Worm (Caenorhabditis elegans) whole organism, young adult: Measurements from ENCODE around the gene fbxa-24.

Experiments
- B0035.1 ChIP-seq: sonication (generic microtip); optimal IDR thresholded peaks from 2 replicates; lab custom pipeline; 2016; ENCODE audit warnings: missing genetic modification characterization, mild to moderate bottlenecking, missing compliant biosample characterization, missing genotype, missing genetic modification reagents
- K11D2.4 ChIP-seq: fragments of 200-800 bp; sonication (Bioruptor generic); IDR thresholded peaks from 2 replicates; pipeline ENCODE4 v1.3.6; 2022; ENCODE audit warnings: missing genetic modification reagents, missing genetic modification characterization, missing compliant biosample characterization
- Y53G8AR.9 ChIP-seq: fragments of 200-800 bp; sonication (Bioruptor generic); conservative IDR thresholded peaks from 2 replicates; pipeline ENCODE4 v1.3.6; 2022; ENCODE audit warnings: missing genetic modification reagents, missing genetic modification characterization, missing compliant biosample characterization
- Y56A3A.18 ChIP-seq: fragments of 200-800 bp; sonication (Bioruptor generic); IDR thresholded peaks from 2 replicates; pipeline ENCODE4 v1.3.6; 2022; ENCODE audit warnings: missing genetic modification reagents, missing genetic modification characterization, missing compliant biosample characterization
- Y67H2A.10 ChIP-seq: fragments of 200-800 bp; sonication (Bioruptor generic); conservative IDR thresholded peaks from 2 replicates; pipeline ENCODE4 v1.3.6; 2022; ENCODE audit warnings: missing genetic modification reagents, missing genetic modification characterization, missing compliant biosample characterization
- Y79H2A.3 ChIP-seq: fragments of 200-800 bp; sonication (Bioruptor generic); conservative IDR thresholded peaks from 2 replicates; pipeline ENCODE4 v1.3.6; 2022; ENCODE audit warnings: missing genetic modification reagents, missing genetic modification characterization, missing compliant biosample characterization
- ZK185.1 ChIP-seq: sonication (generic microtip); optimal IDR thresholded peaks from 2 replicates; lab custom pipeline; 2016; ENCODE audit warnings: mild to moderate bottlenecking, missing genetic modification characterization, missing compliant biosample characterization; ENCODE audit not compliant: poor library complexity, severe bottlenecking
- akir-1 ChIP-seq: fragments of 200-800 bp; sonication (Bioruptor generic); optimal IDR thresholded peaks from 2 replicates; lab custom pipeline; 2018; ENCODE audit warnings: mild to moderate bottlenecking, missing genetic modification characterization, moderate library complexity, missing compliant biosample characterization
- ama-1 ChIP-seq, 3 experiments: fragments of 150-350 bp in 1 of 3; sonication (generic microtip) in 2 of 3; optimal IDR thresholded peaks; 2 replicates each; lab custom pipeline; 2014 to 2018; ENCODE audit warnings: missing biosample characterization in 2 of 3, missing genetic modification characterization in 2 of 3, missing genetic modification reagents in 2 of 3
- aptf-2 ChIP-seq: fragments of 200-800 bp; sonication (Bioruptor generic); conservative IDR thresholded peaks from 2 replicates; pipeline ENCODE4 v1.3.6; 2022; ENCODE audit warnings: missing genetic modification reagents, missing genetic modification characterization, missing compliant biosample characterization
- atf-7 ChIP-seq: sonication (generic microtip); optimal IDR thresholded peaks from 2 replicates; lab custom pipeline; 2017; ENCODE audit warnings: mild to moderate bottlenecking, missing genetic modification characterization, missing compliant biosample characterization
- attf-5 ChIP-seq: fragments of 200-800 bp; sonication (Bioruptor generic); optimal IDR thresholded peaks from 2 replicates; lab custom pipeline; 2018; ENCODE audit warnings: mild to moderate bottlenecking, missing genetic modification characterization, missing compliant biosample characterization
- bed-1 ChIP-seq: fragments of 200-800 bp; sonication (Bioruptor generic); IDR thresholded peaks from 2 replicates; pipeline ENCODE4 v1.3.6; 2022; ENCODE audit warnings: missing genetic modification reagents, missing genetic modification characterization, missing compliant biosample characterization
- cebp-1 ChIP-seq, 2 experiments: fragments of 200-800 bp in 1 of 2; sonication (Bioruptor generic) in 1 of 2; sonication (generic microtip) in 1 of 2; IDR thresholded peaks in 1 of 2; optimal IDR thresholded peaks in 1 of 2; 2 replicates each; pipeline versions ENCODE4 v1.3.6 to Lab custom; 2017 to 2022; ENCODE audit warnings: missing compliant biosample characterization in 2 of 2, missing genetic modification characterization in 2 of 2, mild to moderate bottlenecking in 1 of 2, missing genetic modification reagents in 1 of 2, moderate library complexity in 1 of 2
- ceh-100 ChIP-seq: fragments of 200-800 bp; sonication (Bioruptor generic); IDR thresholded peaks from 2 replicates; pipeline ENCODE4 v1.3.6; 2022; ENCODE audit warnings: missing genetic modification reagents, missing genetic modification characterization, missing compliant biosample characterization
- ceh-91 ChIP-seq: fragments of 200-800 bp; sonication (Bioruptor generic); IDR thresholded peaks from 2 replicates; pipeline ENCODE4 v1.3.6; 2022; ENCODE audit warnings: missing genetic modification reagents, missing genetic modification characterization, missing compliant biosample characterization
- dox-1 ChIP-seq: fragments of 200-800 bp; sonication (Bioruptor generic); IDR thresholded peaks from 2 replicates; pipeline ENCODE4 v1.3.6; 2022; ENCODE audit warnings: missing genetic modification reagents, missing genetic modification characterization, missing compliant biosample characterization
- efl-1 ChIP-seq: fragments of 150-350 bp; optimal IDR thresholded peaks from 2 replicates; lab custom pipeline; 2014; ENCODE audit warnings: missing biosample characterization, missing genetic modification reagents, missing genetic modification characterization
- ets-4 ChIP-seq: fragments of 200-800 bp; sonication (Bioruptor generic); optimal IDR thresholded peaks from 2 replicates; lab custom pipeline; 2018; ENCODE audit warnings: mild to moderate bottlenecking, missing genetic modification characterization, missing compliant biosample characterization
- hlh-26 ChIP-seq: fragments of 200-800 bp; sonication (Bioruptor generic); conservative IDR thresholded peaks from 2 replicates; pipeline ENCODE4 v1.3.6; 2022; ENCODE audit warnings: missing genetic modification reagents, missing genetic modification characterization, missing compliant biosample characterization
- hrde-1 ChIP-seq: sonication (generic microtip); optimal IDR thresholded peaks from 2 replicates; lab custom pipeline; 2016; ENCODE audit warnings: missing genetic modification characterization, mild to moderate bottlenecking, missing compliant biosample characterization, moderate library complexity, missing genotype, missing genetic modification reagents, borderline replicate concordance
- hsf-1 ChIP-seq: fragments of 200-800 bp; sonication (Bioruptor generic); IDR thresholded peaks from 2 replicates; pipeline ENCODE4 v1.3.6; 2022; ENCODE audit warnings: missing genetic modification reagents, missing genetic modification characterization, missing compliant biosample characterization
- lag-1 ChIP-seq: fragments of 200-800 bp; sonication (Bioruptor generic); IDR thresholded peaks from 2 replicates; pipeline ENCODE4 v1.3.6; 2022; ENCODE audit warnings: missing genetic modification reagents, missing genetic modification characterization, missing compliant biosample characterization
- lin-26 ChIP-seq: fragments of 200-800 bp; sonication (Bioruptor generic); IDR thresholded peaks from 2 replicates; pipeline ENCODE4 v1.3.6; 2022; ENCODE audit warnings: missing genetic modification reagents, missing genetic modification characterization, missing compliant biosample characterization
- lin-35 ChIP-seq, 3 experiments: fragments of 150-350 bp in 2 of 3; sonication (generic microtip) in 1 of 3; optimal IDR thresholded peaks; 2 replicates each; lab custom pipeline; 2014 to 2018; ENCODE audit warnings: missing biosample characterization in 3 of 3, missing genetic modification characterization in 3 of 3, missing genetic modification reagents in 3 of 3
- lir-1 ChIP-seq: fragments of 200-800 bp; sonication (Bioruptor generic); conservative IDR thresholded peaks from 2 replicates; pipeline ENCODE4 v1.3.6; 2022; ENCODE audit warnings: missing genetic modification reagents, missing genetic modification characterization, missing compliant biosample characterization
- mcd-1 ChIP-seq: fragments of 200-800 bp; sonication (Bioruptor generic); IDR thresholded peaks from 2 replicates; pipeline ENCODE4 v1.3.6; 2022; ENCODE audit warnings: missing genetic modification reagents, missing genetic modification characterization, missing compliant biosample characterization
- nfyb-1 ChIP-seq: fragments of 200-800 bp; sonication (Bioruptor generic); IDR thresholded peaks from 2 replicates; pipeline ENCODE4 v1.3.6; 2022; ENCODE audit warnings: missing genetic modification reagents, missing genetic modification characterization, missing compliant biosample characterization
- nhr-27 ChIP-seq: fragments of 200-800 bp; sonication (Bioruptor generic); optimal IDR thresholded peaks from 2 replicates; lab custom pipeline; 2018; ENCODE audit warnings: mild to moderate bottlenecking, missing genetic modification characterization, moderate library complexity, missing compliant biosample characterization
- nhr-80 ChIP-seq: sonication (generic microtip); optimal IDR thresholded peaks from 2 replicates; lab custom pipeline; 2016; ENCODE audit warnings: missing genetic modification characterization, missing compliant biosample characterization
- pha-4 ChIP-seq: fragments of 150-350 bp; sonication (generic microtip); optimal IDR thresholded peaks from 2 replicates; lab custom pipeline; 2014; ENCODE audit warnings: missing biosample characterization, missing genetic modification reagents, missing genetic modification characterization
- rpc-1 ChIP-seq, 2 experiments: fragments of 150-350 bp in 1 of 2; sonication (generic microtip) in 1 of 2; optimal IDR thresholded peaks; 2 replicates each; lab custom pipeline; 2014 to 2018; ENCODE audit warnings: missing biosample characterization in 1 of 2, missing genetic modification characterization in 1 of 2, missing genetic modification reagents in 1 of 2, missing genotype in 1 of 2
- snpc-1.1 ChIP-seq: sonication (generic microtip); optimal IDR thresholded peaks from 2 replicates; lab custom pipeline; 2017; ENCODE audit warnings: missing genetic modification characterization, mild to moderate bottlenecking, missing compliant biosample characterization, antibody characterized with exemption, moderate library complexity, missing genotype, missing genetic modification reagents; ENCODE audit not compliant: insufficient read depth
- unc-62 ChIP-seq: fragments of 150-350 bp; optimal IDR thresholded peaks from 2 replicates; lab custom pipeline; 2014; ENCODE audit warnings: missing biosample characterization, missing genetic modification reagents, missing genetic modification characterization
- zfh-2 ChIP-seq: fragments of 200-800 bp; sonication (Bioruptor generic); conservative IDR thresholded peaks from 2 replicates; pipeline ENCODE4 v1.3.6; 2022; ENCODE audit warnings: missing genetic modification reagents, missing genetic modification characterization, missing compliant biosample characterization
- ztf-22 ChIP-seq: fragments of 200-800 bp; sonication (Bioruptor generic); optimal IDR thresholded peaks from 2 replicates; lab custom pipeline; 2018; ENCODE audit warnings: mild to moderate bottlenecking, missing genetic modification characterization, moderate library complexity, missing compliant biosample characterization
- ztf-25 ChIP-seq: fragments of 200-800 bp; sonication (Bioruptor generic); IDR thresholded peaks from 2 replicates; pipeline ENCODE4 v1.3.6; 2022; ENCODE audit warnings: missing genetic modification reagents, missing genetic modification characterization, missing compliant biosample characterization
- ztf-26 ChIP-seq: sonication (generic microtip); optimal IDR thresholded peaks from 2 replicates; lab custom pipeline; 2017; ENCODE audit warnings: missing genetic modification characterization, missing compliant biosample characterization

fbxa-24 gene

DNA sequence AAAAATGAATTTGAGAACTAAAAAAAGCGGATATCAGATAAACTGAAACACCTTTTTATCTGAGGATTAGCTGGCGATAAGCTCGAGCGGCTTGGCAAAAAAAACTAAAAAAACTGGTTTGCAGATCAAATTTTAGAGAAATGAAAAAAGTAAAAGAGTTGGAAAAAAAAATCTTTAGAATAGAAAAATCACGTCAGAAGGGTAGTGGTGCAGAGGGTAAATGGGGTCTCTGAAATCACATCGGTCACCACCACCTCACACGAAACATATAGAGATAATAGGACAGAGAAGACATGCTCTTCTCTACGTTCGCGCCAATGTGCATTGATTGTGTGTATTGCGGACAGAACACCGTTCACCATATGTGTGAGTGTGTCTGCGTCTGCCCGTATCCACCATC, 35.1 kb upstream of the fbxa-24 start:
- TF ChIP-seq rpc-1 (optimal IDR thresholded peaks at IDR 0.05; lab: Kevin White, UChicago) = no peak
- no peak for TF ChIP-seq rpc-1 (tag; optimal IDR thresholded peaks at IDR 0.05; lab: Kevin White, UChicago)
- TF ChIP-seq dox-1 (GFP tag; lab: Robert Waterston, UW) = no peak

DNA sequence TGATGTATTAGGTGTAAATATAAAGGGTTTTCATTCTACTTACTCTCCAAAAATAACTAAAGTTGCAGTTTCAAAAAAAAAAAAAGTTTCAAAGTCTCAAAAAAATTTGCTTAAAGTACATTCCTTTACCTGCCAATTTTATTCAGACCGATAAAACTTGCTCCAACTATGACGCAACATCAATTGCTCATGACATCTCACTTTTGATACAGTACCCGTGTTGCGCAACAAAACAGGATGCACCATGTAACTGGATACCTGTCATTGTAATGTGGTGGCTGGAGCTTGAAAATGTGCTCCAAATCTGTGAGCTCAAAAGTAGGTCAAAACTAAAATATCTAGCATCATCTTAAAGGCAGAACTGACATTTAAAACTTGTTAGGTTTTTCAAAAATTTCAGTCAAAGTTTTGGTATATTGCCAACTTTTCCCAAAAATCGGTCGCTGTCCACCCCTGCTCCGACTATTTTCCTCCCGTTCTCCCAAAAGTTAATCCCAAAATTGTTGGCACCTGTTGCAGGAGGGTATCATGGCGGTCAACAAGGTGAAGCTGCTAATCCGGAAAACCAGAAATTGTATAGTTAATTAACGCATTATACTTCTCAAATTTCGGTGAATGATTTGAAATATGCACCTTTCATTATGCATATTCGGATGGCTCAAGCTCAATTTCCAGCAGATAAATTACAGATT, 33.9 kb upstream of the fbxa-24 start, which contains the start of gene T24E12.2:
Gene T24E12.2, plus strand, starts transcription at position 642 of the 692 bp plus-strand sequence.
- TF ChIP-seq ztf-25 (GFP tag; lab: Robert Waterston, UW) (no peak), K11D2.4 (no peak), Y56A3A.18 (GFP tag; lab: Robert Waterston, UW) (no peak), ztf-26 (tag; lab: Kevin White, UChicago) (no peak), pha-4 (no peak), lir-1 (GFP tag; lab: Robert Waterston, UW) (no peak), unc-62 (no peak), B0035.1 (tag; lab: Kevin White, UChicago) (no peak), bed-1 (GFP tag; lab: Robert Waterston, UW) (no peak), lin-26 (no peak), hlh-26 (GFP tag; lab: Robert Waterston, UW) (no peak), snpc-1.1 (tag; lab: Kevin White, UChicago) (no peak), nhr-27 (tag; lab: Kevin White, UChicago) (no peak), attf-5 (no peak), lag-1 (GFP tag; lab: Robert Waterston, UW) (no peak), akir-1 (GFP tag; lab: Kevin White, UChicago) (no peak), hsf-1 (no peak)
- TF ChIP-seq, all 124 proteins: peak for 0

ce11 chrII:3785257-3785656, 31.1 kb upstream of the fbxa-24 start, which contains the start of gene T24E12.1:
T24E12.1 (plus strand) TSS chrII:3785557.
- TF ChIP-seq aptf-2 (GFP tag; lab: Robert Waterston, UW) = peak; percentile 84; the same call in 1 of the 2 replicates
- TF ChIP-seq mcd-1 = no peak
- no peak for TF ChIP-seq B0035.1 (tag; lab: Kevin White, UChicago)
- TF ChIP-seq lir-1 (GFP tag; lab: Robert Waterston, UW) = no peak
- no peak for TF ChIP-seq lin-26
- no peak for TF ChIP-seq ZK185.1 (tag; lab: Kevin White, UChicago)

ce11 chrII:3785756-3786155, 30.6 kb upstream of the fbxa-24 start:
- TF ChIP-seq ztf-26 (tag; lab: Kevin White, UChicago) (no peak), hsf-1 (no peak), ceh-100 (GFP tag; lab: Robert Waterston, UW) (no peak), zfh-2 (GFP tag; lab: Robert Waterston, UW) (peak; percentile 70)

DNA sequence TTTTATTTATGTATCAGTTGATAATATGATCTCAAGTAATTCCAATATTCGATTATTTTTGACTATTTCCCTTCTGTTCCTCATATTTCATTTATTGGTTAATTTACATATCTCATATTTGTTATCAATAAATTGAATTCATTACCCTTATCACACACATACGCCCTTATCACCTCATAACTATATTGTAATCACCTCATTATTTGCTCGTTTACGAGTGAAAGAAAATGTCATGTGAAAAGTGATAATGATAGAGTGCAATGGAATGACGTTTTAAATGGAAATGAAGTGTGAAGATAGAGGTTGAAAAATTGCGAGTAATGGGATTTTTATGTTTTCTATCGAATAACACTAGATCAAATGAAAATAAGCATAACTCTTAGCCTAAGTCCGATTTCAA, 29.8 kb upstream of the fbxa-24 start:
- TF ChIP-seq unc-62 (peak; percentile 19), pha-4 (peak; percentile 26), K11D2.4 (no peak), nhr-80 (tag; lab: Kevin White, UChicago) (peak; percentile 92), hrde-1 (tag; lab: Kevin White, UChicago) (no peak), cebp-1 (GFP tag; IDR thresholded peaks at IDR 0.05; lab: Robert Waterston, UW) (peak; percentile 10; the same call in 1 of the 2 replicates), cebp-1 (tag; optimal IDR thresholded peaks at IDR 0.05; lab: Kevin White, UChicago) (no peak), Y67H2A.10 (GFP tag; lab: Robert Waterston, UW) (no peak), lin-35 (GFP tag; optimal IDR thresholded peaks at IDR 0.05; lab: Kevin White, UChicago) (no peak), ztf-22 (GFP tag; lab: Kevin White, UChicago) (peak; percentile 65), atf-7 (tag; lab: Kevin White, UChicago) (peak; percentile 84), ceh-91 (no peak), nfyb-1 (GFP tag; lab: Robert Waterston, UW) (peak; percentile 52; the same call in 1 of the 2 replicates), efl-1 (GFP tag; lab: Kevin White, UChicago) (no peak), ets-4 (GFP tag; lab: Kevin White, UChicago) (peak; percentile 95), Y79H2A.3 (GFP tag; lab: Robert Waterston, UW) (no peak), ama-1 (optimal IDR thresholded peaks at IDR 0.05; lab: Kevin White, UChicago) (no peak), ama-1 (GFP tag; optimal IDR thresholded peaks at IDR 0.05; lab: Kevin White, UChicago) (no peak), dox-1 (GFP tag; lab: Robert Waterston, UW) (0 out of 2 replicates have a peak, but pooled peaks have one; percentile 34), Y53G8AR.9 (GFP tag; lab: Robert Waterston, UW) (no peak)
